Worm (Caenorhabditis elegans) whole organism, young adult: ENCODE measurements around the gene Y37E11AL.12.

Experiments used
- ZK185.1 ChIP-seq: sonication (generic microtip); optimal IDR thresholded peaks from 2 replicates; lab custom pipeline; 2016; ENCODE audit warnings: mild to moderate bottlenecking, missing genetic modification characterization, missing compliant biosample characterization; ENCODE audit not compliant: poor library complexity, severe bottlenecking
- attf-6 ChIP-seq: fragments of 200-800 bp; sonication (Bioruptor generic); IDR thresholded peaks from 2 replicates; pipeline ENCODE4 v1.3.6; 2022; ENCODE audit warnings: missing genetic modification reagents, missing genetic modification characterization, missing compliant biosample characterization
- lin-40 ChIP-seq: sonication (generic microtip); optimal IDR thresholded peaks from 2 replicates; lab custom pipeline; 2016; ENCODE audit warnings: missing genetic modification characterization, mild to moderate bottlenecking, missing compliant biosample characterization, missing genotype, missing genetic modification reagents

- no peak for TF ChIP-seq lin-40 (tag; lab: Kevin White, UChicago)
- no peak for TF ChIP-seq ZK185.1 (tag; lab: Kevin White, UChicago)
- TF ChIP-seq attf-6 (GFP tag; lab: Robert Waterston, UW): no peak
Observed at ce11 chrIV:3736244-3736643, 34.5 kb upstream of the Y37E11AL.12 start.
